Fruit fly (Drosophila melanogaster) whole organism, embryonic: ENCODE data around the gene Aef1.

ENCODE experiments used
- Abd-B ChIP-seq: fragments of 200-800 bp; sonication (Bioruptor generic); optimal IDR thresholded peaks from 2 replicates; lab custom pipeline; 2018; ENCODE audit warnings: missing biosample characterization, mild to moderate bottlenecking, missing genetic modification characterization, moderate library complexity
- Aef1 ChIP-seq: fragments of 200-800 bp; sonication (Bioruptor generic); IDR thresholded peaks from 3 replicates; pipeline ENCODE4 v1.3.6; 2022; ENCODE audit warnings: missing biosample characterization, missing genetic modification characterization
- B-H1 ChIP-seq: fragments of 200-800 bp; sonication (Bioruptor generic); IDR thresholded peaks from 3 replicates; pipeline ENCODE4 v1.3.6; 2022; ENCODE audit warnings: missing biosample characterization, missing genetic modification characterization
- B-H2 ChIP-seq: fragments of 200-800 bp; sonication (Bioruptor generic); optimal IDR thresholded peaks from 2 replicates; lab custom pipeline; 2018; ENCODE audit warnings: missing biosample characterization, mild to moderate bottlenecking, missing genetic modification characterization
- BtbVII ChIP-seq: fragments of 200-800 bp; sonication (Bioruptor generic); optimal IDR thresholded peaks from 3 replicates; lab custom pipeline; 2017; ENCODE audit warnings: missing biosample characterization, mild to moderate bottlenecking, missing genetic modification characterization
- CG12219 ChIP-seq: fragments of 200-800 bp; sonication (Bioruptor generic); optimal IDR thresholded peaks from 3 replicates; lab custom pipeline; 2018; ENCODE audit warnings: missing biosample characterization, mild to moderate bottlenecking, missing genetic modification characterization
- CG14441 ChIP-seq: fragments of 200-800 bp; sonication (Bioruptor generic); IDR thresholded peaks from 2 replicates; pipeline ENCODE4 v1.3.6; 2022; ENCODE audit warnings: missing biosample characterization, missing genetic modification characterization
- CG15269 ChIP-seq: fragments of 200-800 bp; sonication (Bioruptor generic); optimal IDR thresholded peaks from 2 replicates; lab custom pipeline; 2018; ENCODE audit warnings: missing biosample characterization, mild to moderate bottlenecking, missing genetic modification characterization, moderate library complexity
- CG1529 ChIP-seq: fragments of 200-800 bp; sonication (Bioruptor generic); optimal IDR thresholded peaks from 3 replicates; lab custom pipeline; 2018; ENCODE audit warnings: missing biosample characterization, missing genetic modification characterization
- CG33213 ChIP-seq: fragments of 200-800 bp; sonication (Bioruptor generic); optimal IDR thresholded peaks from 3 replicates; lab custom pipeline; 2016; ENCODE audit warnings: missing biosample characterization, missing genetic modification characterization
- CG3407 ChIP-seq: fragments of 200-800 bp; sonication (Bioruptor generic); optimal IDR thresholded peaks from 2 replicates; lab custom pipeline; 2018; ENCODE audit warnings: missing biosample characterization, mild to moderate bottlenecking, missing genetic modification characterization
- CG34376 ChIP-seq: fragments of 200-800 bp; sonication (Bioruptor generic); optimal IDR thresholded peaks from 2 replicates; lab custom pipeline; 2018; ENCODE audit warnings: missing biosample characterization, mild to moderate bottlenecking, missing genetic modification characterization
- CG34422 ChIP-seq: fragments of 200-800 bp; sonication (Bioruptor generic); IDR thresholded peaks from 3 replicates; pipeline ENCODE4 v1.3.6; 2022; ENCODE audit warnings: missing biosample characterization, missing genetic modification characterization
- CG4424 ChIP-seq: fragments of 200-800 bp; sonication (Bioruptor generic); optimal IDR thresholded peaks from 3 replicates; lab custom pipeline; 2016; ENCODE audit warnings: missing biosample characterization, missing genetic modification characterization
- CG5953 ChIP-seq: fragments of 200-800 bp; sonication (Bioruptor generic); IDR thresholded peaks from 2 replicates; pipeline ENCODE4 v1.3.6; 2022; ENCODE audit warnings: missing biosample characterization, missing genetic modification characterization
- CG7372 ChIP-seq: fragments of 200-800 bp; sonication (Bioruptor generic); IDR thresholded peaks from 2 replicates; pipeline ENCODE4 v1.3.6; 2022; ENCODE audit warnings: missing biosample characterization, missing genetic modification characterization
- CG7786 ChIP-seq: fragments of 200-800 bp; sonication (Bioruptor generic); optimal IDR thresholded peaks from 2 replicates; lab custom pipeline; 2016; ENCODE audit warnings: missing biosample characterization, missing genetic modification characterization
- CG7839 ChIP-seq: fragments of 200-800 bp; sonication (Bioruptor generic); optimal IDR thresholded peaks from 3 replicates; lab custom pipeline; 2018; ENCODE audit warnings: missing biosample characterization, mild to moderate bottlenecking, missing genetic modification characterization, moderate library complexity
- CHES-1-like ChIP-seq: fragments of 200-800 bp; sonication (Bioruptor generic); optimal IDR thresholded peaks from 2 replicates; lab custom pipeline; 2016; ENCODE audit warnings: missing biosample characterization, missing genetic modification characterization
- CTCF ChIP-seq: fragments of 200-800 bp; sonication (Bioruptor generic); optimal IDR thresholded peaks from 2 replicates; lab custom pipeline; 2017; ENCODE audit warnings: missing biosample characterization, mild to moderate bottlenecking, missing genetic modification characterization, moderate library complexity
- D19A ChIP-seq: fragments of 200-800 bp; optimal IDR thresholded peaks from 3 replicates; lab custom pipeline; 2019; ENCODE audit warnings: missing biosample characterization, mild to moderate bottlenecking, missing genetic modification characterization, moderate library complexity
- Dbx ChIP-seq: fragments of 200-800 bp; sonication (Bioruptor generic); IDR thresholded peaks from 3 replicates; pipeline ENCODE4 v1.3.6; 2022; ENCODE audit warnings: missing biosample characterization, missing genetic modification characterization
- Deaf1 ChIP-seq: fragments of 200-800 bp; optimal IDR thresholded peaks from 3 replicates; lab custom pipeline; 2019; ENCODE audit warnings: missing biosample characterization, mild to moderate bottlenecking, missing genetic modification characterization, moderate library complexity
- Optix ChIP-seq: fragments of 200-800 bp; sonication (Bioruptor generic); IDR thresholded peaks from 3 replicates; pipeline ENCODE4 v1.3.6; 2022; ENCODE audit warnings: missing biosample characterization, missing genetic modification characterization
- Ravus ChIP-seq: fragments of 200-800 bp; sonication (Bioruptor generic); IDR thresholded peaks from 2 replicates; pipeline ENCODE4 v1.3.6; 2022; ENCODE audit warnings: missing biosample characterization, missing genetic modification characterization
- Xbp1 ChIP-seq: fragments of 200-800 bp; sonication (Bioruptor generic); optimal IDR thresholded peaks from 3 replicates; lab custom pipeline; 2016; ENCODE audit warnings: missing biosample characterization, mild to moderate bottlenecking, missing genetic modification characterization
- al ChIP-seq: fragments of 200-800 bp; sonication (Bioruptor generic); IDR thresholded peaks from 2 replicates; pipeline ENCODE4 v1.3.6; 2022; ENCODE audit warnings: missing biosample characterization, missing genetic modification characterization
- cas ChIP-seq: fragments of 200-800 bp; sonication (Bioruptor generic); IDR thresholded peaks from 2 replicates; pipeline ENCODE4 v1.3.6; 2022; ENCODE audit warnings: missing biosample characterization, missing genetic modification characterization
- cg ChIP-seq: fragments of 200-800 bp; sonication (Bioruptor generic); optimal IDR thresholded peaks from 3 replicates; lab custom pipeline; 2019; ENCODE audit warnings: missing biosample characterization, mild to moderate bottlenecking, missing genetic modification characterization, moderate library complexity
- esg ChIP-seq: fragments of 200-800 bp; sonication (Bioruptor generic); conservative IDR thresholded peaks from 2 replicates; pipeline ENCODE4 v1.3.6; 2022; ENCODE audit warnings: missing biosample characterization, missing genetic modification characterization
- fd64A ChIP-seq: fragments of 200-800 bp; sonication (Bioruptor generic); optimal IDR thresholded peaks from 3 replicates; lab custom pipeline; 2018; ENCODE audit warnings: missing biosample characterization, mild to moderate bottlenecking, missing genetic modification characterization
- fru ChIP-seq: fragments of >200 bp; optimal IDR thresholded peaks from 2 replicates; lab custom pipeline; 2017
- fu2 ChIP-seq: fragments of 200-800 bp; sonication (Bioruptor generic); optimal IDR thresholded peaks from 2 replicates; lab custom pipeline; 2016; ENCODE audit warnings: missing biosample characterization, missing genetic modification characterization
- gfzf ChIP-seq: fragments of 200-800 bp; sonication (Bioruptor generic); optimal IDR thresholded peaks from 2 replicates; lab custom pipeline; 2016; ENCODE audit warnings: missing biosample characterization, mild to moderate bottlenecking, missing genetic modification characterization, moderate library complexity
- grau ChIP-seq: fragments of 200-800 bp; optimal IDR thresholded peaks from 3 replicates; lab custom pipeline; 2019; ENCODE audit warnings: missing biosample characterization, mild to moderate bottlenecking, missing genetic modification characterization, moderate library complexity
- gsb-n ChIP-seq: fragments of 200-800 bp; sonication (Bioruptor generic); optimal IDR thresholded peaks from 3 replicates; lab custom pipeline; 2018; ENCODE audit warnings: missing biosample characterization, mild to moderate bottlenecking, missing genetic modification characterization
- gt ChIP-seq: fragments of 200-800 bp; sonication (Bioruptor generic); IDR thresholded peaks from 2 replicates; pipeline ENCODE4 v1.3.6; 2022; ENCODE audit warnings: missing biosample characterization, missing genetic modification characterization
- ham ChIP-seq: fragments of 200-800 bp; sonication (Bioruptor generic); IDR thresholded peaks from 2 replicates; pipeline ENCODE4 v1.3.6; 2022; ENCODE audit warnings: missing biosample characterization, missing genetic modification characterization
- jumu ChIP-seq: fragments of 200-800 bp; sonication (Bioruptor generic); optimal IDR thresholded peaks from 3 replicates; lab custom pipeline; 2016; ENCODE audit warnings: missing biosample characterization, missing genetic modification characterization
- kay ChIP-seq: fragments of 200-800 bp; sonication (Bioruptor generic); optimal IDR thresholded peaks from 2 replicates; lab custom pipeline; 2016; ENCODE audit warnings: missing biosample characterization, missing genetic modification characterization
- lab ChIP-seq: fragments of 200-800 bp; sonication (Bioruptor generic); optimal IDR thresholded peaks from 3 replicates; lab custom pipeline; 2017; ENCODE audit warnings: missing biosample characterization, missing genetic modification characterization, mild to moderate bottlenecking, moderate library complexity, missing genetic modification reagents
- lilli ChIP-seq: fragments of 200-800 bp; sonication (Bioruptor generic); optimal IDR thresholded peaks from 3 replicates; lab custom pipeline; 2016; ENCODE audit warnings: missing biosample characterization, missing genetic modification characterization
- mam ChIP-seq: fragments of 200-800 bp; sonication (Bioruptor generic); optimal IDR thresholded peaks from 3 replicates; lab custom pipeline; 2016; ENCODE audit warnings: missing biosample characterization, missing genetic modification characterization
- onecut ChIP-seq: fragments of 200-800 bp; sonication (Bioruptor generic); IDR thresholded peaks from 2 replicates; pipeline ENCODE4 v1.3.6; 2022; ENCODE audit warnings: missing biosample characterization, missing genetic modification characterization
- pfk ChIP-seq: fragments of 200-800 bp; sonication (Bioruptor generic); optimal IDR thresholded peaks from 2 replicates; lab custom pipeline; 2018; ENCODE audit warnings: missing biosample characterization, mild to moderate bottlenecking, missing genetic modification characterization, moderate library complexity
- pnt ChIP-seq: fragments of 200-800 bp; sonication (Bioruptor generic); optimal IDR thresholded peaks from 3 replicates; lab custom pipeline; 2016; ENCODE audit warnings: missing biosample characterization, missing genetic modification characterization
- psq ChIP-seq: fragments of 200-800 bp; sonication (Bioruptor generic); optimal IDR thresholded peaks from 2 replicates; lab custom pipeline; 2017; ENCODE audit warnings: missing biosample characterization, missing genetic modification characterization
- salm ChIP-seq: fragments of 200-800 bp; sonication (Bioruptor generic); optimal IDR thresholded peaks from 2 replicates; lab custom pipeline; 2018; ENCODE audit warnings: missing biosample characterization, mild to moderate bottlenecking, missing genetic modification characterization
- sqz ChIP-seq: fragments of 200-800 bp; sonication (Bioruptor generic); optimal IDR thresholded peaks from 3 replicates; lab custom pipeline; 2018; ENCODE audit warnings: missing biosample characterization, mild to moderate bottlenecking, missing genetic modification characterization
- stwl ChIP-seq: fragments of 200-800 bp; sonication (Bioruptor generic); optimal IDR thresholded peaks from 3 replicates; lab custom pipeline; 2018; ENCODE audit warnings: missing biosample characterization, mild to moderate bottlenecking, missing genetic modification characterization, moderate library complexity
- tna ChIP-seq: fragments of 200-800 bp; sonication (Bioruptor generic); IDR thresholded peaks from 2 replicates; pipeline ENCODE4 v1.3.6; 2022; ENCODE audit warnings: missing biosample characterization, missing genetic modification characterization; ENCODE audit not compliant: partially characterized antibody
- unpg ChIP-seq: fragments of 200-800 bp; sonication (Bioruptor generic); optimal IDR thresholded peaks from 3 replicates; lab custom pipeline; 2018; ENCODE audit warnings: missing biosample characterization, mild to moderate bottlenecking, missing genetic modification characterization, moderate library complexity

Gene Aef1

dm6 chr3L:21417884-21418536, 15.2 kb upstream of the Aef1 start (continued):
- TF ChIP-seq tna (GFP tag; lab: Robert Waterston, UW) (no peak), salm (tag; lab: Kevin White, UChicago) (no peak), CG14441 (GFP tag; lab: Robert Waterston, UW) (peak; percentile 48; the same call in 1 of the 2 replicates), lilli (GFP tag; lab: Kevin White, UChicago) (peak; percentile 11), cas (GFP tag; lab: Robert Waterston, UW) (no peak), sqz (GFP tag; lab: Kevin White, UChicago) (no peak), stwl (tag; lab: Kevin White, UChicago) (no peak), gsb-n (no peak), al (GFP tag; lab: Robert Waterston, UW) (peak; percentile 62), lab (GFP tag; lab: Kevin White, UChicago) (peak; percentile 61), CG5953 (GFP tag; lab: Robert Waterston, UW) (no peak), CG33213 (GFP tag; lab: Kevin White, UChicago) (no peak), B-H2 (GFP tag; lab: Kevin White, UChicago) (no peak), Deaf1 (tag; lab: Kevin White, UChicago) (peak; percentile 43), D19A (peak; percentile 57), gfzf (GFP tag; lab: Kevin White, UChicago) (no peak), fru (lab: Kevin White, UChicago) (no peak), CG4424 (GFP tag; lab: Kevin White, UChicago) (peak; percentile 50), CG34376 (GFP tag; lab: Kevin White, UChicago) (no peak), mam (GFP tag; lab: Kevin White, UChicago) (peak; percentile 4), kay (GFP tag; lab: Kevin White, UChicago) (peak; percentile 5), cg (GFP tag; lab: Kevin White, UChicago) (no peak), Dbx (GFP tag; lab: Robert Waterston, UW) (0 out of 3 replicates have a peak, but pooled peaks have one; percentile 42), BtbVII (GFP tag; lab: Kevin White, UChicago) (peak; percentile 57), fd64A (GFP tag; lab: Kevin White, UChicago) (no peak), Optix (no peak), esg (GFP tag; lab: Robert Waterston, UW) (peak; percentile 43), Abd-B (GFP tag; lab: Kevin White, UChicago) (peak; percentile 27), unpg (GFP tag; lab: Kevin White, UChicago) (no peak), pfk (GFP tag; lab: Kevin White, UChicago) (no peak), CG15269 (tag; lab: Kevin White, UChicago) (peak; percentile 74), CG7372 (GFP tag; lab: Robert Waterston, UW) (0 out of 2 replicates have a peak, but pooled peaks have one; percentile 21), ham (GFP tag; lab: Robert Waterston, UW) (no peak), Ravus (GFP tag; lab: Robert Waterston, UW) (no peak), fu2 (GFP tag; lab: Kevin White, UChicago) (no peak), CG3407 (GFP tag; lab: Kevin White, UChicago) (no peak), CG12219 (GFP tag; lab: Kevin White, UChicago) (no peak), CTCF (GFP tag; lab: Kevin White, UChicago) (no peak), grau (no peak), jumu (no peak), Aef1 (GFP tag; lab: Robert Waterston, UW) (0 out of 3 replicates have a peak, but pooled peaks have one; percentile 26), CHES-1-like (GFP tag; lab: Kevin White, UChicago) (no peak), CG34422 (GFP tag; lab: Robert Waterston, UW) (no peak), onecut (0 out of 2 replicates have a peak, but pooled peaks have one; percentile 10), psq (GFP tag; lab: Kevin White, UChicago) (no peak), Xbp1 (GFP tag; lab: Kevin White, UChicago) (peak; percentile 51), pnt (GFP tag; lab: Kevin White, UChicago) (peak; percentile 5), gt (GFP tag; lab: Robert Waterston, UW) (no peak), B-H1 (GFP tag; lab: Robert Waterston, UW) (no peak), CG7786 (GFP tag; lab: Kevin White, UChicago) (no peak), CG1529 (peak; percentile 39), CG7839 (tag; lab: Kevin White, UChicago) (peak; percentile 72)
